Worm (Caenorhabditis elegans) whole organism, young adult: ENCODE measurements around the gene vps-29.

Source experiments
- ama-1 ChIP-seq, 3 experiments: fragments of 150-350 bp in 1 of 3; sonication (generic microtip) in 2 of 3; optimal IDR thresholded peaks; 2 replicates each; lab custom pipeline; 2014 to 2018; ENCODE audit warnings: missing biosample characterization in 2 of 3, missing genetic modification characterization in 2 of 3, missing genetic modification reagents in 2 of 3
- snpc-1.1 ChIP-seq: sonication (generic microtip); optimal IDR thresholded peaks from 2 replicates; lab custom pipeline; 2017; ENCODE audit warnings: missing genetic modification characterization, mild to moderate bottlenecking, missing compliant biosample characterization, antibody characterized with exemption, moderate library complexity, missing genotype, missing genetic modification reagents; ENCODE audit not compliant: insufficient read depth
- sptf-2 ChIP-seq: fragments of 200-800 bp; sonication (Bioruptor generic); optimal IDR thresholded peaks from 2 replicates; lab custom pipeline; 2018; ENCODE audit warnings: mild to moderate bottlenecking, missing genetic modification characterization, missing compliant biosample characterization

DNA sequence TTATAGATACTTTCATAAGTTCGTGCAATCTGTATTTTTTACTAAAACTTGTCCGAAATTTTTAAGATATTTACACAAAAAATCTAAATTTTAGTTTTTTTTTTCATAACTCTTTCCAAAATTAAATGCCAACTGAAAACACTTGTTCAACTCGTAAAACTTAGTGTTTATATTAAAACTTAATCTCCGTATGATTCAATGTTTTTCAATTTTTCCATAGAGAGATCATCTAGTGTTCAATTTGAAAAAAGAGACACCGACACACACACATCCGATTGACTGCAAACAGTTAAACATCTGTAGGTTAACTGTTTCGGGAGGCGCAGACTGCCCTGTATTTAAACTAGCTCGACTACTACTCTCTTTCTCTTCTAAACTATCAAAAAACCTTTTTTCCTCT lies 3.9 kb downstream of the vps-29 start, which contains the start of gene T16H12.9:
- TF ChIP-seq sptf-2 (GFP tag; lab: Kevin White, UChicago) (no peak), snpc-1.1 (tag; lab: Kevin White, UChicago) (no peak), ama-1 (optimal IDR thresholded peaks at IDR 0.05; lab: Kevin White, UChicago) (no peak), ama-1 (GFP tag; optimal IDR thresholded peaks at IDR 0.05; lab: Kevin White, UChicago) (no peak)
